Worm (Caenorhabditis elegans) whole organism, L2 larva: ENCODE measurements around the gene T16G1.2.

ENCODE experiments used
- C34F6.9 ChIP-seq: fragments of 150-350 bp; optimal IDR thresholded peaks from 2 replicates; lab custom pipeline; 2014; ENCODE audit warnings: missing biosample characterization, missing genetic modification characterization
- F13H6.1 ChIP-seq: sonication (generic microtip); optimal IDR thresholded peaks from 2 replicates; lab custom pipeline; 2016; ENCODE audit warnings: missing genetic modification characterization, missing compliant biosample characterization
- R02D3.7 ChIP-seq: fragments of 150-350 bp; optimal IDR thresholded peaks from 2 replicates; lab custom pipeline; 2014; ENCODE audit warnings: missing biosample characterization, missing genetic modification characterization
- alr-1 ChIP-seq: fragments of 150-350 bp; optimal IDR thresholded peaks from 2 replicates; lab custom pipeline; 2014; ENCODE audit warnings: missing biosample characterization, missing genetic modification characterization
- aly-2 ChIP-seq: fragments of 150-350 bp; optimal IDR thresholded peaks from 2 replicates; lab custom pipeline; 2014; ENCODE audit warnings: missing biosample characterization, missing genetic modification characterization
- blmp-1 ChIP-seq: sonication (generic microtip); optimal IDR thresholded peaks from 2 replicates; lab custom pipeline; 2017; ENCODE audit warnings: missing genetic modification characterization, mild to moderate bottlenecking, missing compliant biosample characterization, antibody characterized with exemption, moderate library complexity; ENCODE audit not compliant: insufficient read depth
- ceh-16 ChIP-seq: fragments of 150-350 bp; optimal IDR thresholded peaks from 2 replicates; lab custom pipeline; 2014; ENCODE audit warnings: missing biosample characterization, missing genetic modification characterization
- ceh-82 ChIP-seq: fragments of 150-350 bp; optimal IDR thresholded peaks from 2 replicates; lab custom pipeline; 2014; ENCODE audit warnings: missing biosample characterization, missing genetic modification characterization
- crh-2 ChIP-seq: sonication (generic microtip); optimal IDR thresholded peaks from 2 replicates; lab custom pipeline; 2017; ENCODE audit warnings: missing biosample characterization, missing genetic modification characterization
- dmd-4 ChIP-seq: sonication (generic microtip); optimal IDR thresholded peaks from 2 replicates; lab custom pipeline; 2017; ENCODE audit warnings: missing biosample characterization, missing genetic modification characterization
- egl-27 ChIP-seq: sonication (generic microtip); optimal IDR thresholded peaks from 3 replicates; lab custom pipeline; 2017; ENCODE audit warnings: missing biosample characterization, missing genetic modification reagents, missing genetic modification characterization
- elt-1 ChIP-seq: fragments of 150-350 bp; optimal IDR thresholded peaks from 2 replicates; lab custom pipeline; 2014; ENCODE audit warnings: missing biosample characterization, missing genetic modification characterization
- fos-1 ChIP-seq: fragments of 150-350 bp; optimal IDR thresholded peaks from 2 replicates; lab custom pipeline; 2014; ENCODE audit warnings: missing biosample characterization, missing genetic modification characterization
- gmeb-1 ChIP-seq: fragments of 150-350 bp; optimal IDR thresholded peaks from 2 replicates; lab custom pipeline; 2014; ENCODE audit warnings: missing biosample characterization, missing genetic modification characterization
- lin-11 ChIP-seq: fragments of 150-350 bp; sonication (generic microtip); optimal IDR thresholded peaks from 2 replicates; lab custom pipeline; 2014; ENCODE audit warnings: missing biosample characterization, missing genetic modification characterization, inconsistent platforms, mixed read lengths
- lin-13 ChIP-seq: fragments of 150-350 bp; optimal IDR thresholded peaks from 2 replicates; lab custom pipeline; 2014; ENCODE audit warnings: missing biosample characterization, missing genetic modification reagents, missing genetic modification characterization
- lin-39 ChIP-seq: fragments of 150-350 bp; optimal IDR thresholded peaks from 2 replicates; lab custom pipeline; 2014; ENCODE audit warnings: missing biosample characterization, missing genetic modification reagents, missing genetic modification characterization
- lsy-2 ChIP-seq, 2 experiments: fragments of 150-350 bp in 1 of 2; sonication (generic microtip) in 1 of 2; optimal IDR thresholded peaks; 2 replicates each; lab custom pipeline; 2014 to 2017; ENCODE audit warnings: missing biosample characterization in 2 of 2, missing genetic modification characterization in 2 of 2
- mab-5 ChIP-seq: fragments of 150-350 bp; optimal IDR thresholded peaks from 2 replicates; lab custom pipeline; 2014; ENCODE audit warnings: missing biosample characterization, missing genetic modification characterization
- mdl-1 ChIP-seq, 2 experiments: fragments of 150-350 bp in 1 of 2; sonication (generic microtip) in 1 of 2; optimal IDR thresholded peaks; 2 replicates each; lab custom pipeline; 2017; ENCODE audit warnings: missing biosample characterization in 2 of 2, missing genetic modification characterization in 2 of 2
- nhr-11 ChIP-seq: fragments of 150-350 bp; optimal IDR thresholded peaks from 2 replicates; lab custom pipeline; 2014; ENCODE audit warnings: missing biosample characterization, missing genetic modification characterization
- nhr-129 ChIP-seq: fragments of 150-350 bp; optimal IDR thresholded peaks from 2 replicates; lab custom pipeline; 2014; ENCODE audit warnings: missing biosample characterization, missing genetic modification characterization
- nhr-21 ChIP-seq: fragments of 150-350 bp; optimal IDR thresholded peaks from 2 replicates; lab custom pipeline; 2014; ENCODE audit warnings: missing biosample characterization, missing genetic modification characterization
- nhr-23 ChIP-seq: fragments of 150-350 bp; optimal IDR thresholded peaks from 2 replicates; lab custom pipeline; 2014; ENCODE audit warnings: missing biosample characterization, missing genetic modification reagents, missing genetic modification characterization
- nhr-25 ChIP-seq: fragments of 150-350 bp; sonication (generic microtip); optimal IDR thresholded peaks from 3 replicates; lab custom pipeline; 2014; ENCODE audit warnings: missing biosample characterization, missing genetic modification characterization
- nhr-77 ChIP-seq: fragments of 150-350 bp; optimal IDR thresholded peaks from 2 replicates; lab custom pipeline; 2014; ENCODE audit warnings: missing biosample characterization, missing genetic modification characterization
- peb-1 ChIP-seq: fragments of 150-350 bp; optimal IDR thresholded peaks from 2 replicates; lab custom pipeline; 2014; ENCODE audit warnings: missing biosample characterization, missing genetic modification characterization
- sem-4 ChIP-seq: fragments of 150-350 bp; optimal IDR thresholded peaks from 2 replicates; lab custom pipeline; 2014; ENCODE audit warnings: missing biosample characterization, missing genetic modification reagents, missing genetic modification characterization
- skn-1 ChIP-seq: sonication (generic microtip); optimal IDR thresholded peaks from 2 replicates; lab custom pipeline; 2017; ENCODE audit warnings: missing biosample characterization, missing genetic modification characterization
- sma-3 ChIP-seq: sonication (generic microtip); optimal IDR thresholded peaks from 2 replicates; lab custom pipeline; 2016; ENCODE audit warnings: missing genetic modification reagents, missing genetic modification characterization, missing compliant biosample characterization
- sma-9 ChIP-seq, 2 experiments: fragments of 150-350 bp in 1 of 2; sonication (generic microtip) in 1 of 2; optimal IDR thresholded peaks; 2 replicates each; lab custom pipeline; 2014 to 2016; ENCODE audit warnings: missing genetic modification characterization in 2 of 2, mild to moderate bottlenecking in 1 of 2, missing biosample characterization in 1 of 2, missing compliant biosample characterization in 1 of 2, missing genetic modification reagents in 1 of 2, moderate library complexity in 1 of 2
- snpc-4 ChIP-seq: fragments of 150-350 bp; optimal IDR thresholded peaks from 2 replicates; lab custom pipeline; 2014; ENCODE audit warnings: missing biosample characterization, missing genetic modification characterization
- unc-39 ChIP-seq: fragments of 150-350 bp; optimal IDR thresholded peaks from 2 replicates; lab custom pipeline; 2014; ENCODE audit warnings: missing biosample characterization, missing genetic modification characterization
- unc-55 ChIP-seq: fragments of 150-350 bp; sonication (generic microtip); optimal IDR thresholded peaks from 3 replicates; lab custom pipeline; 2014; ENCODE audit warnings: missing biosample characterization, missing genetic modification reagents, missing genetic modification characterization
- zag-1 ChIP-seq: fragments of 150-350 bp; optimal IDR thresholded peaks from 2 replicates; lab custom pipeline; 2014; ENCODE audit warnings: missing biosample characterization, missing genetic modification characterization
- ztf-11 ChIP-seq: sonication (generic microtip); optimal IDR thresholded peaks from 2 replicates; lab custom pipeline; 2017; ENCODE audit warnings: missing biosample characterization, missing genetic modification characterization
- ztf-4 ChIP-seq: fragments of 150-350 bp; optimal IDR thresholded peaks from 2 replicates; lab custom pipeline; 2014; ENCODE audit warnings: missing biosample characterization, missing genetic modification characterization

T16G1.2 gene

DNA sequence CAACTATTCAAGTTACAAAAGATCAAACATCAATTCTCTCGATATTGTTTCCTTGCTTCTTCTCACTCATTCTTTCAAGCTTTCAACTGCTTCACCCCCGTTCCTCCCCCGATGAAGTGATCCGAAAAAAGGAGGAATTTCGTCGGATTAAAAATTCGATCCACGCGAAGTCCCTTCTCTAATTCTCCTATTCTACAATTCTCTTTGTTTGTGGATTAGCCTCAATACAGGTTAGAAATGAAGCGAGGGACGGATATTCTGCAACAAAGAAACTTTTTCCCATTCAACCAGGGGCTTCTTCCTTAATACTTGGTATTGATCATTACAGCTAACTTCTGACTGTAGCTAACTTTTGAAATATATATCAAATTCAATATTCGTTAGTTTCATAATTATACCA is 15.5 kb downstream of the T16G1.2 start, which contains the start of gene grl-2:
Gene grl-2 (plus strand): TSS at position 301 of the 400 bp plus-strand sequence.
- TF ChIP-seq sma-3 (GFP tag; lab: Kevin White, UChicago) (no peak), ztf-4 (no peak)

DNA sequence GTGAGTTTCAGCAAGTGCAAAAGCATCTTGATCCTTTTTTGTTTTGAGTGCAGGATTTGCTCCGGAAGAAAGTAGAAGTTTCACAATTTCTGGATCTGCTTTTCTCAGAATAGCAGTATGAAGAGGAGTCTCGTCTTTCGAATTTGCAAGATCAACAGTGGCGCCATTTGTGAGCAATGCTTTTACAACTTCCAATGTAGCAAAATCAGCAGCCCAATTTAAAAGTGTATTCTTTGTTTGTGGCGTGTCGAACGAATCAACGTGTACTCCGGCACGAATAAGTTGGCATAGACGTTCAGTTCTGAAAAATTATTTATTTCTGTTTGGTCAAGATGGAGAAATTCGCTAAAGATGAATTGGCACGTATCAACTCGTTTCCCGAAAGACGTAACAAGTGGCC is 20.3 kb downstream of the T16G1.2 start, which contains the start of gene T16G1.13:
Gene T16G1.13 (plus strand): TSS at position 301 of the 400 bp plus-strand sequence.
- TF ChIP-seq nhr-21 (tag; lab: Kevin White, UChicago) (no peak), ceh-16 (tag; lab: Kevin White, UChicago) (no peak), aly-2 (tag; lab: Kevin White, UChicago) (no peak), ztf-11 (tag; lab: Kevin White, UChicago) (no peak), F13H6.1 (tag; lab: Kevin White, UChicago) (no peak), peb-1 (no peak), sma-9 (GFP tag; optimal IDR thresholded peaks at IDR 0.05; lab: Kevin White, UChicago) (no peak), sma-9 (tag; optimal IDR thresholded peaks at IDR 0.05; lab: Kevin White, UChicago) (no peak), C34F6.9 (no peak), ceh-82 (tag; lab: Kevin White, UChicago) (no peak), mab-5 (tag; lab: Kevin White, UChicago) (no peak), dmd-4 (tag; lab: Kevin White, UChicago) (no peak), lsy-2 (tag; optimal IDR thresholded peaks at IDR 0.05; lab: Kevin White, UChicago) (no peak), nhr-129 (tag; lab: Kevin White, UChicago) (no peak), lin-11 (tag; lab: Kevin White, UChicago) (no peak), unc-39 (tag; lab: Kevin White, UChicago) (no peak), sem-4 (tag; lab: Kevin White, UChicago) (no peak), nhr-77 (tag; lab: Kevin White, UChicago) (no peak)

DNA sequence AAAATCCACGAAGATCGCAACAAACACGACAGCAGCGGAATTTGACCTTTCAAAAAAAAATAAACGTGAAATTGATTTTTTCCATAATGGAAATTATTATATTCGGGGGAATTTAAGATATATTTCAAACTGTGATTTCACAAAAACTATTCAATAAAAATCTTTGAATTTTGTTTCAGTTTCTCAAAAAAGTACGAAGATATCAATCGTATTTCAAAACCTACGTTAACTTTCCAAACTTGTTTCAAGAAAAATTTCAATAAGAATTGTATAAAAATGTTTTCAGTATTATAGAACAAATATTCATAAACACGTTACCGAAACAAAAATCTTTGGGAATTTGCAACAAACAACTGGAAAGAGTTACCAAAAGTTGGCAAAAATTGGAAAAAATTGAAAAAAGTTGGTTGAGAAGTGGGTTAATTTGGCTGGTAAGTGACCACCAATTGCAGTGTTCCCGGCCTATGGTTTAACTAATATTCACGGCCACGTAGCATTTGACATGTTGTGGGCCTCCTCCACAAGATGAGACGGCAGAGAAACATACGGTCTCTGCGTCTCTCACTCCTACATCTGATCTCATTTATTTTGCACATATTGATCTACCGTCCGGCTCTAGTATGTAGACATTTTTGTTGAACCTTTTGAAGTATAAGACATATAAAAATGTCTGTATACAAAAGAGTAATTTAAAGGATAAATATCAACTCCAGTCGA is 21.7 kb downstream of the T16G1.2 start, which contains the start of the genes T16G1.9 and T16G1.18:
Gene T16G1.9 (minus strand): TSS at position 51 of the 717 bp plus-strand sequence.
Gene T16G1.18 (plus strand): TSS at position 493 of the 717 bp plus-strand sequence.
- TF ChIP-seq mdl-1 (tag; optimal IDR thresholded peaks at IDR 0.05; lab: Kevin White, UChicago) (no peak), dmd-4 (tag; lab: Kevin White, UChicago) (no peak), nhr-21 (tag; lab: Kevin White, UChicago) (no peak), gmeb-1 (peak; percentile 34), nhr-25 (tag; lab: Kevin White, UChicago) (no peak), lin-13 (peak; percentile 9), R02D3.7 (tag; lab: Kevin White, UChicago) (no peak), nhr-129 (tag; lab: Kevin White, UChicago) (peak; percentile 48), crh-2 (tag; lab: Kevin White, UChicago) (peak; percentile 90), snpc-4 (tag; lab: Kevin White, UChicago) (peak; percentile 28), fos-1 (tag; lab: Kevin White, UChicago) (peak; percentile 40), skn-1 (tag; lab: Kevin White, UChicago) (no peak), C34F6.9 (peak; percentile 67), lsy-2 (tag; optimal IDR thresholded peaks at IDR 0.05; lab: Kevin White, UChicago) (peak in 1 of 2 experiments; percentile 70), unc-55 (GFP tag; lab: Kevin White, UChicago) (peak; percentile 55), nhr-23 (tag; lab: Kevin White, UChicago) (no peak), egl-27 (tag; lab: Kevin White, UChicago) (no peak), lin-11 (tag; lab: Kevin White, UChicago) (no peak), F13H6.1 (tag; lab: Kevin White, UChicago) (peak; percentile 46), ztf-4 (no peak), sma-3 (GFP tag; lab: Kevin White, UChicago) (no peak), nhr-77 (tag; lab: Kevin White, UChicago) (no peak), nhr-11 (tag; lab: Kevin White, UChicago) (no peak), zag-1 (tag; lab: Kevin White, UChicago) (no peak), unc-39 (tag; lab: Kevin White, UChicago) (no peak), mab-5 (tag; lab: Kevin White, UChicago) (no peak), lin-39 (tag; lab: Kevin White, UChicago) (no peak)
- TF ChIP-seq, all 48 proteins: peak for 10

DNA sequence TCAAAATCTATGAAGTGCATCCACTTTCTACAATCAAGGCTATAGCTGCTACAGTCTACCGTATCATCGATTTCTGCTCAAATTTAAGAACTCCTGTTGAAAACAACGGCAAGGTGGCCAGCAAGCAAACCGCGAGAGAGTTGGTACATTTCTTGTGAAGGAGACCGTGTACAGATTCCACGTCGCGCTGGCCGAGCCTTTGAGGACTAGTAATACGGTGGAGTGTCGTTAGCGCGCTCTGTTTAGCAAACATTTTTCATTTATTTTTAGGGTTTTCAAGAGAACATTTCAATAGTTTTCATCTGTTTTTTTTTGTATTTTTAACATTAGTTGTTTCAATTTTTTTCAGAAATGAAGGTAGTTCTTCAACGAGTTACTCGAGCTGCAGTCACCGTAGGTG is 23.0 kb downstream of the T16G1.2 start, which contains the start of gene pqn-68:
Gene pqn-68 (plus strand): TSS at position 350 of the 400 bp plus-strand sequence.
- TF ChIP-seq sem-4 (tag; lab: Kevin White, UChicago) (no peak), alr-1 (tag; lab: Kevin White, UChicago) (no peak), blmp-1 (tag; lab: Kevin White, UChicago) (no peak), gmeb-1 (peak; percentile 23), unc-39 (tag; lab: Kevin White, UChicago) (no peak), crh-2 (tag; lab: Kevin White, UChicago) (peak; percentile 71), nhr-11 (tag; lab: Kevin White, UChicago) (no peak), nhr-129 (tag; lab: Kevin White, UChicago) (peak; percentile 40), unc-55 (GFP tag; lab: Kevin White, UChicago) (peak; percentile 49), aly-2 (tag; lab: Kevin White, UChicago) (no peak), C34F6.9 (peak; percentile 4), lsy-2 (tag; optimal IDR thresholded peaks at IDR 0.05; lab: Kevin White, UChicago) (peak in 1 of 2 experiments; percentile 43), elt-1 (no peak)
